Fruit fly (Drosophila melanogaster): Measurements from ENCODE around the gene trh.

Gene trh

DNA sequence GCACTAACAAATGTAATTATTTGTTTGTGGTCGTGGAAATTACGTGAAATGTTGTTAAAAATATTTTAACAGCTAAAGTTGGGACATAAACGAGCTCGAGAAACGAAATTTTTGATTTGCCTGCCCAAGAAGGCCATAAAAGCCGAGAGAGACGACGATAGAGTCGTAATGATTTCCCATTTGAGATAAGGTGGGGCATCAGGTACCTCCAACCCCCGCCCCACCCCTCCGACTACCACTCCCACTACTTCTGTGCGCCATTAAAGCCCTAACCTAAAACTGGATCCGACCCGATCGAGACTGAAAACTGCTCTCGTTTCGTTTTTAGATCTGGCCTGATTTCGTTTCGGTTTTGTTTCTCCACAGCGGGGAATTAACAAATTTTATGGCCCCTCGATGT lies 7.8 kb upstream of the trh start:
- TF ChIP-seq B-H1 (GFP tag; IDR thresholded peaks at IDR 0.05) (no peak), yki (optimal IDR thresholded peaks at IDR 0.05) (no peak), CG15269 (tag; optimal IDR thresholded peaks at IDR 0.05) (peak; percentile 39), ro (GFP tag; IDR thresholded peaks at IDR 0.05) (no peak), bigmax (GFP tag; optimal IDR thresholded peaks at IDR 0.05) (peak; percentile 4), Neu2 (GFP tag; optimal IDR thresholded peaks at IDR 0.05; ENCODE audit: borderline replicate concordance) (no peak), CG18599 (GFP tag; optimal IDR thresholded peaks at IDR 0.05) (no peak), Abd-B (GFP tag; optimal IDR thresholded peaks at IDR 0.05) (peak; percentile 71), CG15601 (tag; optimal IDR thresholded peaks at IDR 0.05) (no peak), maf-S (GFP tag; optimal IDR thresholded peaks at IDR 0.05) (no peak), Nf-YB (GFP tag; optimal IDR thresholded peaks at IDR 0.05) (peak; percentile 68), CG6854 (GFP tag; optimal IDR thresholded peaks at IDR 0.05) (no peak), ham (GFP tag; IDR thresholded peaks at IDR 0.05) (no peak), Nf-YC (tag; optimal IDR thresholded peaks at IDR 0.05) (peak; percentile 76), CG10321 (GFP tag; IDR thresholded peaks at IDR 0.05) (0 out of 2 replicates have a peak, but pooled peaks have one; percentile 49), Deaf1 (tag; optimal IDR thresholded peaks at IDR 0.05) (peak; percentile 19), danr (GFP tag; IDR thresholded peaks at IDR 0.05) (no peak), crol (GFP tag; IDR thresholded peaks at IDR 0.05) (peak; percentile 61), CG13894 (tag; optimal IDR thresholded peaks at IDR 0.05) (peak; percentile 57), Bdp1 (GFP tag; optimal IDR thresholded peaks at IDR 0.05) (no peak), sr (GFP tag; IDR thresholded peaks at IDR 0.05) (peak; percentile 23; the same call in 1 of the 3 replicates), Hmx (GFP tag; optimal IDR thresholded peaks at IDR 0.05) (no peak), grn (GFP tag; optimal IDR thresholded peaks at IDR 0.05) (peak; percentile 86), Poxn (GFP tag; IDR thresholded peaks at IDR 0.05) (no peak), CG15011 (GFP tag; optimal IDR thresholded peaks at IDR 0.05) (no peak), CG17829 (tag; optimal IDR thresholded peaks at IDR 0.05) (no peak), hb (GFP tag; IDR thresholded peaks at IDR 0.05; ENCODE audit: partially characterized antibody) (no peak)

- TF ChIP-seq CG17361 (GFP tag; IDR thresholded peaks at IDR 0.05) = no peak
- no peak for TF ChIP-seq CG33557 (GFP tag; optimal IDR thresholded peaks at IDR 0.05)
- TF ChIP-seq E2f2 (GFP tag; IDR thresholded peaks at IDR 0.05) = no peak
- peak; percentile 16 for TF ChIP-seq CG17359 (tag; optimal IDR thresholded peaks at IDR 0.05)
- no peak for TF ChIP-seq crol (GFP tag; IDR thresholded peaks at IDR 0.05)
- TF ChIP-seq CG17385 (GFP tag; optimal IDR thresholded peaks at IDR 0.05) = peak; percentile 26
- TF ChIP-seq GATAe (GFP tag; conservative IDR thresholded peaks at IDR 0.05) = no peak
- peak; percentile 6 for TF ChIP-seq trem (tag; optimal IDR thresholded peaks at IDR 0.05)
- peak; percentile 36 for TF ChIP-seq Med (GFP tag)
- no peak for TF ChIP-seq ERR (GFP tag; optimal IDR thresholded peaks at IDR 0.05)
- peak; percentile 24 for TF ChIP-seq kni (GFP tag; optimal IDR thresholded peaks at IDR 0.05)
- TF ChIP-seq PHDP (tag; optimal IDR thresholded peaks at IDR 0.05) = peak; percentile 29
- peak; percentile 8 for TF ChIP-seq CG18599 (GFP tag; optimal IDR thresholded peaks at IDR 0.05)
- TF ChIP-seq Dek (tag; optimal IDR thresholded peaks at IDR 0.05) = no peak
- peak; percentile 60 for TF ChIP-seq CG11504 (tag; optimal IDR thresholded peaks at IDR 0.05)
- no peak for TF ChIP-seq crp (GFP tag; optimal IDR thresholded peaks at IDR 0.05)
- TF ChIP-seq dmrt99B (tag; optimal IDR thresholded peaks at IDR 0.05) = peak; percentile 40
- TF ChIP-seq Xbp1 (GFP tag; optimal IDR thresholded peaks at IDR 0.05) = peak; percentile 6
- TF ChIP-seq CG9817 (tag; optimal IDR thresholded peaks at IDR 0.05) = peak; percentile 29
- no peak for TF ChIP-seq BtbVII (GFP tag; optimal IDR thresholded peaks at IDR 0.05)
- TF ChIP-seq CG4854 (GFP tag; optimal IDR thresholded peaks at IDR 0.05) = no peak
- TF ChIP-seq CG7963 (GFP tag; IDR thresholded peaks at IDR 0.05; ENCODE audit: partially characterized antibody) = no peak
- TF ChIP-seq Sry-δ (GFP tag; optimal IDR thresholded peaks at IDR 0.05) = no peak
- TF ChIP-seq CG30431 (GFP tag; optimal IDR thresholded peaks at IDR 0.05) = no peak
- peak; percentile 10 for TF ChIP-seq bcd (GFP tag; optimal IDR thresholded peaks at IDR 0.05)
- TF ChIP-seq CG2712 (tag; optimal IDR thresholded peaks at IDR 0.05) = peak; percentile 50
- no peak for TF ChIP-seq CG12071 (GFP tag; optimal IDR thresholded peaks at IDR 0.05)
These were observed 2.8 kb upstream of the trh start for dm6 chr3L:395192-395591.
